Fruit fly (Drosophila melanogaster) whole organism, embryonic: ENCODE results near the gene CG6923.

Source experiments
- Awh ChIP-seq: fragments of 200-800 bp; sonication (Bioruptor generic); IDR thresholded peaks from 2 replicates; pipeline ENCODE4, ENCODE4 v1.3.6; 2022; ENCODE audit warnings: missing biosample characterization, missing genetic modification characterization
- CG10274 ChIP-seq: fragments of 200-800 bp; sonication (Bioruptor generic); optimal IDR thresholded peaks from 3 replicates; lab custom pipeline; 2017; ENCODE audit warnings: missing biosample characterization, mild to moderate bottlenecking, missing genetic modification characterization
- CG10462 ChIP-seq: fragments of 200-800 bp; sonication (Bioruptor generic); optimal IDR thresholded peaks from 2 replicates; lab custom pipeline; 2016; ENCODE audit warnings: missing biosample characterization, missing genetic modification characterization
- CG11696 ChIP-seq: fragments of 200-800 bp; sonication (Bioruptor generic); IDR thresholded peaks from 2 replicates; pipeline ENCODE4 v1.3.6; 2022; ENCODE audit warnings: missing biosample characterization, missing genetic modification characterization
- CG12299 ChIP-seq: fragments of 200-800 bp; sonication (Bioruptor generic); optimal IDR thresholded peaks from 2 replicates; lab custom pipeline; 2018; ENCODE audit warnings: missing biosample characterization, mild to moderate bottlenecking, missing genetic modification characterization
- CG13123 ChIP-seq: fragments of 200-800 bp; sonication (Bioruptor generic); optimal IDR thresholded peaks from 2 replicates; lab custom pipeline; 2016; ENCODE audit warnings: missing biosample characterization, missing genetic modification characterization
- CG14710 ChIP-seq: fragments of 200-800 bp; sonication (Bioruptor generic); optimal IDR thresholded peaks from 3 replicates; lab custom pipeline; 2019; ENCODE audit warnings: missing biosample characterization, mild to moderate bottlenecking, missing genetic modification characterization, moderate library complexity
- CG1603 ChIP-seq: fragments of 200-800 bp; sonication (Bioruptor generic); optimal IDR thresholded peaks from 2 replicates; lab custom pipeline; 2019; ENCODE audit warnings: missing biosample characterization, mild to moderate bottlenecking, missing genetic modification characterization, moderate library complexity
- CG1792 ChIP-seq: fragments of 200-800 bp; sonication (Bioruptor generic); optimal IDR thresholded peaks from 2 replicates; lab custom pipeline; 2016; ENCODE audit warnings: missing biosample characterization, missing genetic modification characterization
- CG2116 ChIP-seq: fragments of 200-800 bp; sonication (Bioruptor generic); optimal IDR thresholded peaks from 3 replicates; lab custom pipeline; 2018; ENCODE audit warnings: missing biosample characterization, mild to moderate bottlenecking, missing genetic modification characterization
- CG2129 ChIP-seq: fragments of 200-800 bp; sonication (Bioruptor generic); IDR thresholded peaks from 2 replicates; pipeline ENCODE4 v1.3.6; 2022; ENCODE audit warnings: missing biosample characterization, missing genetic modification characterization; ENCODE audit not compliant: partially characterized antibody
- CG31224 ChIP-seq: fragments of 200-800 bp; sonication (Bioruptor generic); IDR thresholded peaks from 2 replicates; pipeline ENCODE4 v1.3.6; 2022; ENCODE audit warnings: missing biosample characterization, missing genetic modification characterization
- CG31441 ChIP-seq: fragments of 200-800 bp; sonication (Bioruptor generic); IDR thresholded peaks from 2 replicates; pipeline ENCODE4 v1.3.6; 2022; ENCODE audit warnings: missing biosample characterization, missing genetic modification characterization
- CG3281 ChIP-seq: fragments of 200-800 bp; sonication (Bioruptor generic); optimal IDR thresholded peaks from 3 replicates; lab custom pipeline; 2017; ENCODE audit warnings: missing biosample characterization, mild to moderate bottlenecking, missing genetic modification characterization
- CG34224 ChIP-seq: fragments of 200-800 bp; sonication (Bioruptor generic); IDR thresholded peaks from 3 replicates; pipeline ENCODE4 v1.3.6; 2022; ENCODE audit warnings: missing biosample characterization, missing genetic modification characterization; ENCODE audit not compliant: partially characterized antibody
- CG34422 ChIP-seq: fragments of 200-800 bp; sonication (Bioruptor generic); IDR thresholded peaks from 3 replicates; pipeline ENCODE4 v1.3.6; 2022; ENCODE audit warnings: missing biosample characterization, missing genetic modification characterization
- CG3838 ChIP-seq: fragments of 200-800 bp; sonication (Bioruptor generic); optimal IDR thresholded peaks from 3 replicates; lab custom pipeline; 2016; ENCODE audit warnings: missing biosample characterization, missing genetic modification characterization
- CG4617 ChIP-seq: fragments of 200-800 bp; sonication (Bioruptor generic); optimal IDR thresholded peaks from 3 replicates; lab custom pipeline; 2016; ENCODE audit warnings: missing biosample characterization, missing genetic modification characterization, borderline replicate concordance
- CG9437 ChIP-seq: fragments of 200-800 bp; sonication (Bioruptor generic); optimal IDR thresholded peaks from 2 replicates; lab custom pipeline; 2018; ENCODE audit warnings: missing biosample characterization, mild to moderate bottlenecking, missing genetic modification characterization
- CG9609 ChIP-seq: fragments of 200-800 bp; sonication (Bioruptor generic); optimal IDR thresholded peaks from 3 replicates; lab custom pipeline; 2016; ENCODE audit warnings: missing biosample characterization, missing genetic modification characterization
- CHES-1-like ChIP-seq: fragments of 200-800 bp; sonication (Bioruptor generic); optimal IDR thresholded peaks from 2 replicates; lab custom pipeline; 2016; ENCODE audit warnings: missing biosample characterization, missing genetic modification characterization
- Dbx ChIP-seq: fragments of 200-800 bp; sonication (Bioruptor generic); IDR thresholded peaks from 3 replicates; pipeline ENCODE4 v1.3.6; 2022; ENCODE audit warnings: missing biosample characterization, missing genetic modification characterization
- E2f2 ChIP-seq: fragments of 200-800 bp; sonication (Bioruptor generic); IDR thresholded peaks from 2 replicates; pipeline ENCODE4 v1.3.6; 2022; ENCODE audit warnings: missing biosample characterization, missing genetic modification characterization
- Gug ChIP-seq: fragments of 200-800 bp; sonication (Bioruptor generic); IDR thresholded peaks from 4 replicates; pipeline ENCODE4 v1.3.6; 2022; ENCODE audit warnings: missing biosample characterization, missing genetic modification characterization
- Myb ChIP-seq: fragments of 200-800 bp; sonication (Bioruptor generic); optimal IDR thresholded peaks from 2 replicates; lab custom pipeline; 2016; ENCODE audit warnings: missing biosample characterization, missing genetic modification characterization
- Optix ChIP-seq: fragments of 200-800 bp; sonication (Bioruptor generic); IDR thresholded peaks from 3 replicates; pipeline ENCODE4 v1.3.6; 2022; ENCODE audit warnings: missing biosample characterization, missing genetic modification characterization
- Ptx1 ChIP-seq: fragments of 200-800 bp; sonication (Bioruptor generic); IDR thresholded peaks from 2 replicates; pipeline ENCODE4 v1.3.6; 2022; ENCODE audit warnings: missing biosample characterization, missing genetic modification characterization
- Scr ChIP-seq: fragments of 200-800 bp; sonication (Bioruptor generic); IDR thresholded peaks from 2 replicates; pipeline ENCODE4 v1.3.6; 2022; ENCODE audit warnings: missing biosample characterization, missing genetic modification characterization; ENCODE audit not compliant: partially characterized antibody
- Sin3A ChIP-seq: fragments of >200 bp; optimal IDR thresholded peaks from 2 replicates; lab custom pipeline; 2018
- Spps ChIP-seq: fragments of 200-800 bp; sonication (Bioruptor generic); optimal IDR thresholded peaks from 2 replicates; lab custom pipeline; 2018; ENCODE audit warnings: missing biosample characterization, mild to moderate bottlenecking, missing genetic modification characterization
- ash1 ChIP-seq: fragments of 200-800 bp; sonication (Bioruptor generic); optimal IDR thresholded peaks from 2 replicates; lab custom pipeline; 2018; ENCODE audit warnings: missing biosample characterization, mild to moderate bottlenecking, missing genetic modification characterization
- bab2 ChIP-seq: fragments of 200-800 bp; sonication (Bioruptor generic); optimal IDR thresholded peaks from 2 replicates; lab custom pipeline; 2016; ENCODE audit warnings: missing biosample characterization, missing genetic modification characterization
- ci ChIP-seq: fragments of 200-800 bp; sonication (Bioruptor generic); IDR thresholded peaks from 3 replicates; pipeline ENCODE4 v1.3.6; 2022; ENCODE audit warnings: missing biosample characterization, missing genetic modification characterization
- crp ChIP-seq, 2 experiments: fragments of 200-800 bp; sonication (Bioruptor generic); optimal IDR thresholded peaks; 2 replicates in 1 of 2; 3 replicates in 1 of 2; lab custom pipeline; 2017; ENCODE audit warnings: missing biosample characterization in 2 of 2, missing genetic modification characterization in 2 of 2, mild to moderate bottlenecking in 1 of 2, moderate library complexity in 1 of 2
- disco-r ChIP-seq: fragments of 200-800 bp; sonication (Bioruptor generic); optimal IDR thresholded peaks from 2 replicates; lab custom pipeline; 2016; ENCODE audit warnings: missing biosample characterization, missing genetic modification characterization
- dm ChIP-seq: fragments of 200-800 bp; sonication (Bioruptor generic); optimal IDR thresholded peaks from 3 replicates; lab custom pipeline; 2016; ENCODE audit warnings: missing biosample characterization, missing genetic modification characterization
- dmrt99B ChIP-seq: fragments of 200-800 bp; sonication (Bioruptor generic); optimal IDR thresholded peaks from 2 replicates; lab custom pipeline; 2018; ENCODE audit warnings: missing biosample characterization, mild to moderate bottlenecking, missing genetic modification characterization, moderate library complexity
- ewg ChIP-seq: fragments of 200-800 bp; sonication (Bioruptor generic); optimal IDR thresholded peaks from 3 replicates; lab custom pipeline; 2017; ENCODE audit warnings: mild to moderate bottlenecking, missing biosample characterization, missing genetic modification reagents, missing genetic modification characterization
- fd64A ChIP-seq: fragments of 200-800 bp; sonication (Bioruptor generic); optimal IDR thresholded peaks from 3 replicates; lab custom pipeline; 2018; ENCODE audit warnings: missing biosample characterization, mild to moderate bottlenecking, missing genetic modification characterization
- ftz-f1 ChIP-seq: fragments of 200-800 bp; sonication (Bioruptor generic); optimal IDR thresholded peaks from 2 replicates; lab custom pipeline; 2016; ENCODE audit warnings: missing biosample characterization, missing genetic modification characterization
- grau ChIP-seq: fragments of 200-800 bp; optimal IDR thresholded peaks from 3 replicates; lab custom pipeline; 2019; ENCODE audit warnings: missing biosample characterization, mild to moderate bottlenecking, missing genetic modification characterization, moderate library complexity
- hb ChIP-seq: fragments of 200-800 bp; sonication (Bioruptor generic); IDR thresholded peaks from 3 replicates; pipeline ENCODE4 v1.3.6; 2022; ENCODE audit warnings: missing biosample characterization, missing genetic modification characterization; ENCODE audit not compliant: partially characterized antibody
- jing ChIP-seq: fragments of 200-800 bp; sonication (Bioruptor generic); optimal IDR thresholded peaks from 2 replicates; lab custom pipeline; 2018; ENCODE audit warnings: missing biosample characterization, mild to moderate bottlenecking, missing genetic modification characterization
- kni ChIP-seq: fragments of 200-800 bp; sonication (Bioruptor generic); optimal IDR thresholded peaks from 3 replicates; lab custom pipeline; 2017; ENCODE audit warnings: mild to moderate bottlenecking, missing biosample characterization, missing genetic modification reagents, missing genetic modification characterization
- otp ChIP-seq: fragments of 200-800 bp; sonication (Bioruptor generic); IDR thresholded peaks from 3 replicates; pipeline ENCODE4, ENCODE4 v1.3.6; 2022; ENCODE audit warnings: missing biosample characterization, missing genetic modification characterization
- pho ChIP-seq: fragments of 200-800 bp; sonication (Bioruptor generic); optimal IDR thresholded peaks from 2 replicates; lab custom pipeline; 2016; ENCODE audit warnings: missing biosample characterization, missing genetic modification characterization
- pros ChIP-seq: fragments of 200-800 bp; sonication (Bioruptor generic); optimal IDR thresholded peaks from 3 replicates; lab custom pipeline; 2019; ENCODE audit warnings: missing biosample characterization, mild to moderate bottlenecking, missing genetic modification characterization, moderate library complexity
- sens ChIP-seq: fragments of 200-800 bp; sonication (Bioruptor generic); peaks from one replicate; lab custom pipeline; 2016; ENCODE audit warnings: missing biosample characterization, missing genetic modification characterization
- tio ChIP-seq: fragments of 200-800 bp; sonication (Bioruptor generic); optimal IDR thresholded peaks from 2 replicates; lab custom pipeline; 2017; ENCODE audit warnings: missing biosample characterization, missing genetic modification characterization, inconsistent platforms
- tx ChIP-seq: fragments of 200-800 bp; sonication (Bioruptor generic); optimal IDR thresholded peaks from 2 replicates; lab custom pipeline; 2016; ENCODE audit warnings: missing biosample characterization, missing genetic modification characterization
- vnd ChIP-seq: fragments of 200-800 bp; sonication (Bioruptor generic); IDR thresholded peaks from 3 replicates; pipeline ENCODE4 v1.3.6; 2022; ENCODE audit warnings: missing biosample characterization, missing genetic modification characterization; ENCODE audit not compliant: partially characterized antibody
- vvl ChIP-seq: fragments of 200-800 bp; sonication (Bioruptor generic); IDR thresholded peaks from 2 replicates; pipeline ENCODE4 v1.3.6; 2022; ENCODE audit warnings: missing biosample characterization, missing genetic modification characterization

The CG6923 gene

DNA sequence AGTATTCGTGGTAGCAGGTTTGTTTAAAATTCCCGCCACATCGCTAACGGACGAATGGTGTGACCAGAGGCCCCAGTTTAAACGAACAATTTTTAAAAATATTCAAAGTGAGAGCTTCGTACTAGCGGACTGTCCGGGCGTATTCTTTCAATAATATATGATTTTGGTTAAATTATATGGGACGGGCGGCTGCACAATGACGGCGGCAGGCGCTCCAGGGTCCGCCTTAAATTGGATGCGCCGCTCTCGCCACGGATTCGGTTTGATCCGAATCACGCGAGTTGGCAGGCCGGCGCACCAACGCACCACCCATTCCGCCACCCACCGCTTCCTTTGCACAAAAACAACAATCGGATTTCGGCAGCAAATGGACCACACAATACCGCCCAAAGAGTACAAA lies 14.5 kb downstream of the CG6923 start, which contains the start of gene CG14721 (continued):
- peak; percentile 24; the same call in 1 of the 4 replicates for TF ChIP-seq Gug
- no peak for TF ChIP-seq fd64A (GFP tag; lab: Kevin White, UChicago)
- no peak for TF ChIP-seq ftz-f1 (GFP tag; lab: Kevin White, UChicago)
- TF ChIP-seq jing (GFP tag; lab: Kevin White, UChicago) = no peak
- TF ChIP-seq Dbx = 0 out of 3 replicates have a peak, but pooled peaks have one; percentile 5
- no peak for TF ChIP-seq CG31224 (GFP tag; lab: Robert Waterston, UW)
- 0 out of 2 replicates have a peak, but pooled peaks have one; percentile 17 for TF ChIP-seq Ptx1 (GFP tag; lab: Robert Waterston, UW)
- no peak for TF ChIP-seq CG34422
- peak; percentile 96 for TF ChIP-seq E2f2 (GFP tag; lab: Robert Waterston, UW)
- peak; percentile 85 for TF ChIP-seq sens (GFP tag; lab: Kevin White, UChicago)
- no peak for TF ChIP-seq Awh (GFP tag; lab: Robert Waterston, UW)
- TF ChIP-seq dm (GFP tag; lab: Kevin White, UChicago) = peak; percentile 51
- TF ChIP-seq hb = no peak
- TF ChIP-seq Sin3A (lab: Kevin White, UChicago) = peak; percentile 78
- TF ChIP-seq CG9609 (GFP tag; lab: Kevin White, UChicago) = no peak
- peak; percentile 62 for TF ChIP-seq ewg (GFP tag; lab: Kevin White, UChicago)
- TF ChIP-seq CG34224 (GFP tag; lab: Robert Waterston, UW) = peak; percentile 52; the same call in 2 of the 3 replicates
- TF ChIP-seq CG10274 (GFP tag; lab: Kevin White, UChicago) = no peak
- TF ChIP-seq Myb (GFP tag; lab: Kevin White, UChicago) = peak; percentile 90
- peak; percentile 68 for TF ChIP-seq CG2116 (GFP tag; lab: Kevin White, UChicago)
- TF ChIP-seq otp = no peak
- TF ChIP-seq crp (GFP tag; optimal IDR thresholded peaks at IDR 0.05; lab: Kevin White, UChicago) = peak in 1 of 2 experiments; percentile 52
- no peak for TF ChIP-seq CG3281 (GFP tag; lab: Kevin White, UChicago)
- TF ChIP-seq tio (GFP tag; lab: Kevin White, UChicago) = no peak
- TF ChIP-seq CG10462 (GFP tag; lab: Kevin White, UChicago) = no peak
- peak; percentile 46 for TF ChIP-seq bab2
- peak; percentile 38; the same call in 2 of the 3 replicates for TF ChIP-seq ci
- peak; percentile 58 for TF ChIP-seq CG14710 (tag; lab: Kevin White, UChicago)
- TF ChIP-seq Spps = no peak
- no peak for TF ChIP-seq kni (GFP tag; lab: Kevin White, UChicago)
- peak; percentile 65 for TF ChIP-seq CG1603 (tag; lab: Kevin White, UChicago)
- no peak for TF ChIP-seq CG11696 (GFP tag; lab: Robert Waterston, UW)
- no peak for TF ChIP-seq ash1 (GFP tag; lab: Kevin White, UChicago)
- TF ChIP-seq disco-r (GFP tag; lab: Kevin White, UChicago) = no peak
- no peak for TF ChIP-seq Optix (GFP tag; lab: Robert Waterston, UW)
- TF ChIP-seq dmrt99B (tag; lab: Kevin White, UChicago) = no peak
- TF ChIP-seq CHES-1-like (GFP tag; lab: Kevin White, UChicago) = peak; percentile 15
- TF ChIP-seq CG9437 (GFP tag; lab: Kevin White, UChicago) = no peak
- TF ChIP-seq CG13123 (GFP tag; lab: Kevin White, UChicago) = no peak
- TF ChIP-seq grau (tag; lab: Kevin White, UChicago) = no peak
- TF ChIP-seq CG2129 (GFP tag; lab: Robert Waterston, UW) = no peak
- TF ChIP-seq Scr (GFP tag; lab: Robert Waterston, UW) = peak; percentile 68
- no peak for TF ChIP-seq tx (GFP tag; lab: Kevin White, UChicago)
- TF ChIP-seq CG31441 (GFP tag; lab: Robert Waterston, UW) = no peak
- no peak for TF ChIP-seq pros (GFP tag; lab: Kevin White, UChicago)
- no peak for TF ChIP-seq vnd (GFP tag; lab: Robert Waterston, UW)
- TF ChIP-seq CG1792 (GFP tag; lab: Kevin White, UChicago) = no peak
- TF ChIP-seq pho = no peak
- TF ChIP-seq vvl (GFP tag; lab: Robert Waterston, UW) = peak; percentile 51
- peak; percentile 53 for TF ChIP-seq CG4617 (GFP tag; lab: Kevin White, UChicago)
- no peak for TF ChIP-seq CG3838 (GFP tag; lab: Kevin White, UChicago)
- TF ChIP-seq CG12299 (tag; lab: Kevin White, UChicago) = no peak
